Worm (Caenorhabditis elegans) whole organism, early embryonic: Measurements from ENCODE around the gene M01F1.4.

Experiments used
- B0310.2 ChIP-seq: sonication (generic microtip); optimal IDR thresholded peaks from 2 replicates; lab custom pipeline; 2016; ENCODE audit warnings: mild to moderate bottlenecking, missing genetic modification characterization, missing compliant biosample characterization
- F13C5.2 ChIP-seq: sonication (generic microtip); optimal IDR thresholded peaks from 2 replicates; lab custom pipeline; 2017; ENCODE audit warnings: mild to moderate bottlenecking, missing genetic modification characterization, inconsistent platforms, missing compliant biosample characterization
- ama-1 ChIP-seq: fragments of 150-350 bp; optimal IDR thresholded peaks from 2 replicates; lab custom pipeline; 2014
- ets-7 ChIP-seq: sonication (generic microtip); optimal IDR thresholded peaks from 2 replicates; lab custom pipeline; 2016; ENCODE audit warnings: missing genotype, missing genetic modification characterization, missing compliant biosample characterization
- flt-1 ChIP-seq: fragments of 200-800 bp; sonication (Bioruptor generic); IDR thresholded peaks from 2 replicates; pipeline ENCODE4 v1.3.6; 2022; ENCODE audit warnings: missing genetic modification characterization, missing compliant biosample characterization
- hmbx-1 ChIP-seq: sonication (generic microtip); optimal IDR thresholded peaks from 2 replicates; lab custom pipeline; 2016; ENCODE audit warnings: mild to moderate bottlenecking, missing genetic modification characterization, missing compliant biosample characterization
- hmg-4 ChIP-seq: fragments of 200-800 bp; sonication (Bioruptor generic); optimal IDR thresholded peaks from 2 replicates; lab custom pipeline; 2018; ENCODE audit warnings: mild to moderate bottlenecking, missing genetic modification characterization, missing compliant biosample characterization
- hnd-1 ChIP-seq: sonication (generic microtip); optimal IDR thresholded peaks from 2 replicates; lab custom pipeline; 2016; ENCODE audit warnings: missing genetic modification characterization, missing compliant biosample characterization
- pes-1 ChIP-seq: fragments of 200-800 bp; sonication (Bioruptor generic); IDR thresholded peaks from 2 replicates; pipeline ENCODE4 v1.3.6; 2022; ENCODE audit warnings: missing genetic modification reagents, missing genetic modification characterization, missing compliant biosample characterization
- tbx-11 ChIP-seq: fragments of 200-800 bp; sonication (Bioruptor generic); IDR thresholded peaks from 2 replicates; pipeline ENCODE4 v1.3.6; 2022; ENCODE audit warnings: missing genetic modification characterization, missing compliant biosample characterization

DNA sequence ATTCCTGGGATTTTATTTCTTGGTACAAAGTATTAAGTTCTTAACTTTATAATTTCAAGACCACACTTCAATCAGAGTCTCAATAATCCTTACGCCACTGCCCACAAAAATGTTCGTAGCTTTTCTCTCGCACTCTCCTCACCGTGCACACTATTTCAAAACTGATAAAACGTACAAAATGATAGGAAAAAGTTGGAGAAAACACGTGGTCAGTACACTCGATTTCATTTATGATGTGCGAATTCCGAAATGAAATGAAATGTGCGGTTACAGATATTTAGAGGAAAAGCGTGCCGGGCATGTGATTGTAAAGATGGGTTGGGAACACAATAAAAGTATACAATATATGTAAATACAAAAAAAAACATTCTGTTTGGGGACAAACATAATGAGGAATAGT is 10.6 kb upstream of the M01F1.4 start:
- no peak for TF ChIP-seq ama-1
- no peak for TF ChIP-seq tbx-11 (GFP tag; lab: Robert Waterston, UW)
- TF ChIP-seq B0310.2 (tag; lab: Kevin White, UChicago), result no peak
- TF ChIP-seq hmg-4 (GFP tag; lab: Kevin White, UChicago), result no peak
- no peak for TF ChIP-seq pes-1
- no peak for TF ChIP-seq hnd-1 (tag; lab: Kevin White, UChicago)
- no peak for TF ChIP-seq F13C5.2 (tag; lab: Kevin White, UChicago)
- TF ChIP-seq ets-7 (tag; lab: Kevin White, UChicago), result no peak
- TF ChIP-seq hmbx-1 (tag; lab: Kevin White, UChicago), result no peak
- TF ChIP-seq flt-1 (GFP tag; lab: Robert Waterston, UW), result no peak
